Worm (Caenorhabditis elegans): ENCODE data around the gene pelo-1.

DNA sequence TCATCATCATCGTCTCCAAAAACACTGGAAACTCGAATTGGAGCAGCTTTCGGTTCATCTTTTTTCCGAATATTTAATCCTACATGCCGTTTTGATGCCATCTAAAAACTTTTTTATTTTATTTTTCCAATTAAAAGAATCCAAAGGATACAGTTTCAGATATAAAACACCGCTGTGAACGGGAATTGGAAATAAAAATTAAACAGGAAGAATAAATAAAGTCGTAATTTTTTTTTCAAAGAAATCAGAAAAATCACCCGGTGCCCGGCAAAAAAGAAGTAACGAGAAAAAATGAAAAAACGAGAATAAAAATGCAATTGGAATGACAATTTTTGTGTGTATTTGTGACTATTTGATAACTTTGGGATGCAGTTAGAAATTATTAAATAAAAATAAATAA lies 35.4 kb downstream of the pelo-1 start, which contains the start of gene ccdc-55:
- TF ChIP-seq R02D3.7 (tag; optimal IDR thresholded peaks at IDR 0.05) (no peak), zag-1 (tag; optimal IDR thresholded peaks at IDR 0.05) (no peak)

Measured in whole organism, L2 larva.